Fruit fly (Drosophila melanogaster) whole organism, pupa: Measurements from ENCODE around the gene Flad1.

Experiments used
- CG12605 ChIP-seq: fragments of 200-800 bp; sonication (Bioruptor generic); IDR thresholded peaks from 2 replicates; pipeline ENCODE4 v1.3.6; 2022; ENCODE audit warnings: missing biosample characterization, missing genetic modification characterization
- CG15710 ChIP-seq: fragments of 200-800 bp; sonication (Bioruptor generic); optimal IDR thresholded peaks from 2 replicates; lab custom pipeline; 2018; ENCODE audit warnings: missing biosample characterization, mild to moderate bottlenecking, missing genetic modification characterization, moderate library complexity
- CG9948 ChIP-seq: fragments of 200-800 bp; sonication (Bioruptor generic); optimal IDR thresholded peaks from 2 replicates; lab custom pipeline; 2018; ENCODE audit warnings: missing biosample characterization, mild to moderate bottlenecking, missing genetic modification characterization, moderate library complexity
- D1 ChIP-seq: fragments of 200-800 bp; sonication (Bioruptor generic); optimal IDR thresholded peaks from 2 replicates; lab custom pipeline; 2018; ENCODE audit warnings: missing biosample characterization, mild to moderate bottlenecking, missing genetic modification characterization, moderate library complexity
- Pif1B ChIP-seq: fragments of 200-800 bp; sonication (Bioruptor generic); optimal IDR thresholded peaks from 3 replicates; lab custom pipeline; 2016; ENCODE audit warnings: missing biosample characterization, missing genetic modification characterization
- fd96Ca ChIP-seq: fragments of 200-800 bp; sonication (Bioruptor generic); IDR thresholded peaks from 3 replicates; pipeline ENCODE4 v1.3.6; 2022; ENCODE audit warnings: missing biosample characterization, missing genetic modification characterization

Flad1 gene

DNA sequence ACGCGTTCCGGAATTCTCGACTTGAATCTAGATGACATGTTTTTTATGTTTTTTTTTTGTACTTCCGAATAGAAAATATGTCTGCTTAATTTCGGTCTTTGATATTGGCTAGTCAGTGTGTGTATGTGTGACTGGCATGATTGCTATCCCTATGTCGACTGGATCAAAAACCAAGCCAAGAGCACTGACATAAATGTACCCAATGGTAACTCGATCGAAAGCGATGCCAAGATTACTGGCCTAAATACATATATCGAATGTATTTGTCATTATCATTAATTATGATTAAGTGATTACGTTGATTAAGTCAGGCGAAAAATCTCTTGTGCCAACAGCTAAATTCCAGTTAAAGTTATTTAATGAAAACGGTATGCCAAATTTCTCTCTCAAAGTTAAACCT, 45.7 kb downstream of the Flad1 start, which contains the start of gene CG4661:
Gene CG4661 (minus strand): TSS at position 101 of the 400 bp plus-strand sequence.
- TF ChIP-seq CG9948 (tag; lab: Kevin White, UChicago) (no peak), fd96Ca (GFP tag; lab: Robert Waterston, UW) (no peak), D1 (tag; lab: Kevin White, UChicago) (no peak), CG15710 (tag; lab: Kevin White, UChicago) (no peak), CG12605 (GFP tag; lab: Robert Waterston, UW) (no peak), Pif1B (GFP tag; lab: Kevin White, UChicago) (no peak)
